Fruit fly (Drosophila melanogaster) whole organism, wandering third instar larva: Measurements from ENCODE around the gene CG42788.
A peak's percentile ranks its signal among the peaks of the same experiment; 100 is the strongest.

Source experiments
- Abd-B ChIP-seq: fragments of >200 bp; optimal IDR thresholded peaks from 2 replicates; lab custom pipeline; 2017; ENCODE audit warnings: missing biosample characterization, missing genetic modification characterization
- CG32264 ChIP-seq: fragments of 200-800 bp; sonication (Bioruptor generic); optimal IDR thresholded peaks from 2 replicates; lab custom pipeline; 2016; ENCODE audit warnings: missing biosample characterization, missing genetic modification characterization
- CrebA ChIP-seq: fragments of 200-800 bp; sonication (Bioruptor generic); optimal IDR thresholded peaks from 2 replicates; lab custom pipeline; 2016; ENCODE audit warnings: missing biosample characterization, mild to moderate bottlenecking, missing genetic modification characterization, borderline replicate concordance
- Dfd ChIP-seq: fragments of >200 bp; optimal IDR thresholded peaks from 2 replicates; lab custom pipeline; 2017; ENCODE audit warnings: missing biosample characterization, missing genetic modification characterization
- Dif ChIP-seq: fragments of 200-275, 200-300 bp; sonication (Bioruptor generic); optimal IDR thresholded peaks from 2 replicates; lab custom pipeline; 2018; ENCODE audit warnings: missing biosample characterization, missing genetic modification characterization; ENCODE audit not compliant: partially characterized antibody
- HLH106 ChIP-seq: fragments of 200-800 bp; optimal IDR thresholded peaks from 3 replicates; lab custom pipeline; 2019; ENCODE audit warnings: missing biosample characterization, mild to moderate bottlenecking, missing genetic modification characterization, moderate library complexity
- Hnf4 ChIP-seq: fragments of 200-800 bp; sonication (Bioruptor generic); optimal IDR thresholded peaks from 2 replicates; lab custom pipeline; 2016; ENCODE audit warnings: missing biosample characterization, mild to moderate bottlenecking, missing genetic modification characterization
- Hr78 ChIP-seq: fragments of >200 bp; optimal IDR thresholded peaks from 2 replicates; lab custom pipeline; 2017; ENCODE audit warnings: missing biosample characterization, missing genetic modification characterization
- Hr83 ChIP-seq: fragments of 200-300 bp; sonication (Bioruptor generic); optimal IDR thresholded peaks from 2 replicates; lab custom pipeline; 2016; ENCODE audit warnings: missing biosample characterization, mild to moderate bottlenecking, missing genetic modification characterization, moderate library complexity; ENCODE audit not compliant: poor library complexity, severe bottlenecking
- Mio ChIP-seq: sonication (Bioruptor generic); optimal IDR thresholded peaks from 2 replicates; lab custom pipeline; 2016; ENCODE audit warnings: missing biosample characterization, missing genetic modification characterization
- Myc ChIP-seq: fragments of >200 bp; optimal IDR thresholded peaks from 2 replicates; lab custom pipeline; 2017
- OdsH ChIP-seq: fragments of 200-800 bp; sonication (Bioruptor generic); optimal IDR thresholded peaks from 2 replicates; lab custom pipeline; 2016; ENCODE audit warnings: missing biosample characterization, mild to moderate bottlenecking, missing genetic modification characterization
- Rel ChIP-seq, 2 experiments: fragments of 200-800 bp; sonication (Bioruptor generic) in 1 of 2; optimal IDR thresholded peaks; 2 replicates in 1 of 2; 3 replicates in 1 of 2; lab custom pipeline; 2016 to 2019; ENCODE audit warnings: mild to moderate bottlenecking in 2 of 2, missing biosample characterization in 2 of 2, missing genetic modification characterization in 2 of 2, moderate library complexity in 1 of 2
- Sp1 ChIP-seq: fragments of 200-800 bp; sonication (Bioruptor generic); optimal IDR thresholded peaks from 3 replicates; lab custom pipeline; 2019; ENCODE audit warnings: missing biosample characterization, mild to moderate bottlenecking, missing genetic modification characterization, moderate library complexity
- Vsx2 ChIP-seq: fragments of 200-300, 225-300 bp; sonication (Bioruptor generic); optimal IDR thresholded peaks from 2 replicates; lab custom pipeline; 2018; ENCODE audit warnings: missing biosample characterization, missing genetic modification characterization; ENCODE audit not compliant: partially characterized antibody
- br ChIP-seq: fragments of 200-800 bp; sonication (Bioruptor generic); optimal IDR thresholded peaks from 2 replicates; lab custom pipeline; 2016; ENCODE audit warnings: missing biosample characterization, missing genetic modification characterization
- brk ChIP-seq: fragments of 200-800 bp; sonication (Bioruptor generic); optimal IDR thresholded peaks from 2 replicates; lab custom pipeline; 2016; ENCODE audit warnings: missing biosample characterization, mild to moderate bottlenecking, missing genetic modification characterization
- dmrt93B ChIP-seq: fragments of 200-800 bp; sonication (Bioruptor generic); optimal IDR thresholded peaks from 2 replicates; lab custom pipeline; 2018; ENCODE audit warnings: missing biosample characterization, mild to moderate bottlenecking, missing genetic modification characterization
- foxo ChIP-seq, 2 experiments: fragments of 200-800 bp; sonication (Bioruptor generic); optimal IDR thresholded peaks; 2 replicates in 1 of 2; 3 replicates in 1 of 2; lab custom pipeline; 2016 to 2017; ENCODE audit warnings: missing biosample characterization in 2 of 2, missing genetic modification characterization in 2 of 2
- fru ChIP-seq: fragments of 200-800 bp; sonication (Bioruptor generic); optimal IDR thresholded peaks from 3 replicates; lab custom pipeline; 2016; ENCODE audit warnings: missing biosample characterization, mild to moderate bottlenecking, missing genetic modification characterization
- h ChIP-seq: fragments of 200-800 bp; sonication (Bioruptor generic); optimal IDR thresholded peaks from 3 replicates; lab custom pipeline; 2016; ENCODE audit warnings: missing biosample characterization, mild to moderate bottlenecking, missing genetic modification characterization
- jim ChIP-seq: fragments of 175-275, 200-325 bp; sonication (Bioruptor generic); optimal IDR thresholded peaks from 2 replicates; lab custom pipeline; 2016; ENCODE audit warnings: missing biosample characterization, mild to moderate bottlenecking, missing genetic modification characterization
- pan ChIP-seq: fragments of >200 bp; optimal IDR thresholded peaks from 2 replicates; lab custom pipeline; 2017
- psq ChIP-seq: fragments of 200-800 bp; sonication (Bioruptor generic); optimal IDR thresholded peaks from 3 replicates; lab custom pipeline; 2017; ENCODE audit warnings: missing biosample characterization, mild to moderate bottlenecking, missing genetic modification characterization, moderate library complexity
- rgr ChIP-seq: fragments of 200-800 bp; sonication (Bioruptor generic); optimal IDR thresholded peaks from 3 replicates; lab custom pipeline; 2016; ENCODE audit warnings: missing biosample characterization, mild to moderate bottlenecking, missing genetic modification characterization
- sage ChIP-seq: fragments of 200-800 bp; sonication (Bioruptor generic); optimal IDR thresholded peaks from 2 replicates; lab custom pipeline; 2016; ENCODE audit warnings: missing biosample characterization, mild to moderate bottlenecking, missing genetic modification characterization
- sv ChIP-seq: fragments of 200-800 bp; sonication (Bioruptor generic); optimal IDR thresholded peaks from 3 replicates; lab custom pipeline; 2016; ENCODE audit warnings: missing biosample characterization, missing genetic modification characterization
- usp ChIP-seq: fragments of >200 bp; optimal IDR thresholded peaks from 2 replicates; lab custom pipeline; 2017; ENCODE audit warnings: missing biosample characterization, missing genetic modification characterization
- woc ChIP-seq: sonication (Bioruptor generic); optimal IDR thresholded peaks from 2 replicates; lab custom pipeline; 2016; ENCODE audit warnings: missing biosample characterization, mild to moderate bottlenecking, missing genetic modification characterization

CG42788 gene

dm6 chr3R:15149772-15150512 is 18.2 kb upstream of the CG42788 start, which contains the start of gene Gyc88E:
TSS of gene Gyc88E (plus strand) at chr3R:15150375.
- TF ChIP-seq h (GFP tag; lab: Kevin White, UChicago), result peak; percentile 30
- TF ChIP-seq Hnf4 (GFP tag; lab: Kevin White, UChicago), result no peak
- no peak for TF ChIP-seq rgr
- TF ChIP-seq foxo (GFP tag; optimal IDR thresholded peaks at IDR 0.05; lab: Kevin White, UChicago), result peak in 1 of 2 experiments; percentile 20
- peak; percentile 20 for TF ChIP-seq fru (GFP tag; lab: Kevin White, UChicago)

DNA sequence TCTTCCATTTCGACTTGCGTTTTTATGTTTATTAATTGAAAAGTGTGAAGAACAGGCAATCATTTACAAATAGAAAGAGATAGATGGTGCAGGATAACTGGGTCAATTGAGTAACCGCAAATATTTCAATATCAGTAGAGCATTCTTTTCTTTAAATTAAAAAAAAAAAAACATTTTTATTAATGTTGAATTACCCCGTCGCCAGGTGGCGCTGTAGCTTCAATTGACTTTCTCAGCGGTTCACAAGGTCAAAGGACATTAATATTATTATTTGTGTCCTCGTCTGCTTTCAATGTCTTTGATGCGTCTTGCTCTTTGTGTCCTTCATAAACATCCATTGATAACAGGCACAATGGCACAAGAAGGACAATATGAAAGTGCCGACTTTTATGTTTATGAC is 16.8 kb upstream of the CG42788 start:
- no peak for TF ChIP-seq Hr78 (GFP tag; lab: Kevin White, UChicago)
- no peak for TF ChIP-seq woc

DNA sequence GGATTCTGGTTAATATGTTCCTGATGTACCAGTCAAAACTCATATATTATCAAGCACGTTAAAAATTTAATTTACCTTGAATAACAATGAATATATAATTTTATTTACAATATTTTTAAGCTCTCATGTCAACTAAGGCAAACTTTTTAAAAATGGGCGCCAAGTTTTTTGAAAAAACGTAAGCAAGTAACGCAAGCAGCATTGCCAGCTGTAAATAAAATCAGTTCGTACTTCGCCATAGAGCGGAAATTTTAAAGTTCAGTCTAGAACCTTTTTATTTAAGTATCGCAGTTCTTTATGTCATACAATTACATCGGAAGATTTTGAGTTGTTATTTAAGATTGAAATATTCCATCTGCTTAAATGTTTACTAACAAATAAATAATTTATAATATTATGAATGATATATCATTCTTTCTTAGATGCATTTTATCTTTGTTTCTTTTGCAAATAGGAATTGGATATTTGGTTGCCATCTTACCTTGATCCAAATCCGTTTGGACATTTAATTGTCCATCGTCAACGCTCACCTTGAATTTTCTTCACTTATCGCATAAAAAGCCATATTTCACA is 16.2 kb upstream of the CG42788 start:
- TF ChIP-seq brk (GFP tag; lab: Kevin White, UChicago), result no peak
- TF ChIP-seq Hr78 (GFP tag; lab: Kevin White, UChicago), result no peak
- TF ChIP-seq Sp1 (GFP tag; lab: Kevin White, UChicago), result no peak
- no peak for TF ChIP-seq usp (GFP tag; lab: Kevin White, UChicago)
- no peak for TF ChIP-seq Dif (GFP tag; lab: Kevin White, UChicago)
- TF ChIP-seq foxo (GFP tag; optimal IDR thresholded peaks at IDR 0.05; lab: Kevin White, UChicago), result no peak
- TF ChIP-seq OdsH (GFP tag; lab: Kevin White, UChicago), result no peak
- TF ChIP-seq br, result no peak
- TF ChIP-seq CrebA (GFP tag; lab: Kevin White, UChicago), result no peak
- no peak for TF ChIP-seq Dfd (GFP tag; lab: Kevin White, UChicago)
- no peak for TF ChIP-seq sage (GFP tag; lab: Kevin White, UChicago)
- no peak for TF ChIP-seq Abd-B
- no peak for TF ChIP-seq jim
- TF ChIP-seq, all 38 proteins: peak for 0

dm6 chr3R:15147038-15147744 is 15.5 kb upstream of the CG42788 start, which contains the start of gene Glys:
TSS of gene Glys (minus strand) at chr3R:15147531.
- TF ChIP-seq OdsH (GFP tag; lab: Kevin White, UChicago) (no peak), Vsx2 (peak; percentile 9), sage (GFP tag; lab: Kevin White, UChicago) (peak; percentile 49), CrebA (GFP tag; lab: Kevin White, UChicago) (no peak), Hr83 (GFP tag; lab: Kevin White, UChicago) (peak; percentile 47), Mio (no peak), h (GFP tag; lab: Kevin White, UChicago) (peak; percentile 43), Dif (GFP tag; lab: Kevin White, UChicago) (peak; percentile 41), woc (no peak), Myc (lab: Kevin White, UChicago) (peak; percentile 8), CG32264 (GFP tag; lab: Kevin White, UChicago) (no peak), Hr78 (GFP tag; lab: Kevin White, UChicago) (no peak), sv (GFP tag; lab: Kevin White, UChicago) (no peak), fru (GFP tag; lab: Kevin White, UChicago) (peak; percentile 4), psq (GFP tag; lab: Kevin White, UChicago) (peak; percentile 1), usp (GFP tag; lab: Kevin White, UChicago) (no peak), HLH106 (tag; lab: Kevin White, UChicago) (peak; percentile 20), pan (no peak), br (peak; percentile 14), dmrt93B (no peak), Rel (GFP tag; optimal IDR thresholded peaks at IDR 0.05; lab: Kevin White, UChicago) (peak; percentile 67), Rel (tag; optimal IDR thresholded peaks at IDR 0.05; lab: Kevin White, UChicago) (peak; percentile 43)
